Fruit fly (Drosophila melanogaster) Kc167 (cell line): ENCODE measurements around the gene CG7914.

Experiments
- Myc ChIP-seq: fragments of >200 bp; optimal IDR thresholded peaks from 2 replicates; lab custom pipeline; 2017; ENCODE audit warnings: missing external identifiers
- Sin3A ChIP-seq: fragments of >200 bp; optimal IDR thresholded peaks from 2 replicates; lab custom pipeline; 2018; ENCODE audit warnings: missing external identifiers
- h ChIP-seq: fragments of >200 bp; optimal IDR thresholded peaks from 3 replicates; lab custom pipeline; 2018; ENCODE audit warnings: missing external identifiers
- insv ChIP-seq: fragments of >200 bp; optimal IDR thresholded peaks from 3 replicates; lab custom pipeline; 2018; ENCODE audit warnings: missing external identifiers
- psq ChIP-seq: fragments of >200 bp; optimal IDR thresholded peaks from 2 replicates; lab custom pipeline; 2017; ENCODE audit warnings: missing external identifiers
- ttk ChIP-seq: sonication (Bioruptor generic); optimal IDR thresholded peaks from 2 replicates; lab custom pipeline; 2017; ENCODE audit warnings: missing external identifiers

Gene CG7914

DNA sequence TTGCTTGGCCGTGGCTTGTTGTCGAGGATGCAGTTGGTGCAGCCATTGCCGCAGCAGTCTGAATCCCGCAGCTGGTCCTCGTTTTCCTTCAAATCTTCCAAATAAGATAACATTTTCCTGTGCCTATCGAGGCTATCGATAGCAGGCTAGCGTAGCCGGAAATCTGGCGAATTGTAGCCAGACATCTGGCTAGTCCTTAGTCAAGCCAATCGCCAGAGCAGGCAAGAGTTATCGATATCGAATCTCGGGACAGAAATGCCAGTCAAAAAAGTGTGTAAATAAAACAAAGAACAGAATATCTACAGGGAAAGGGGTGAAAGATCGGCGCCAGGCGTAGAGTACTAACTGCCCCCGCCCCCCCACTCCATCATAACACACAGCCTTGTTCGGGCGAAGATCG, at the start of gene CG7914, which contains the start of gene CG14194:
CG7914 (minus strand) TSS at position 113 of the 400 bp plus-strand sequence.
CG14194 (plus strand) TSS at position 220 of the 400 bp plus-strand sequence.
- TF ChIP-seq psq (lab: Kevin White, UChicago): no peak
- no peak for TF ChIP-seq Sin3A (lab: Kevin White, UChicago)
- no peak for TF ChIP-seq h
- TF ChIP-seq Myc (lab: Kevin White, UChicago): no peak
- no peak for TF ChIP-seq ttk
- no peak for TF ChIP-seq insv (lab: Kevin White, UChicago)

DNA sequence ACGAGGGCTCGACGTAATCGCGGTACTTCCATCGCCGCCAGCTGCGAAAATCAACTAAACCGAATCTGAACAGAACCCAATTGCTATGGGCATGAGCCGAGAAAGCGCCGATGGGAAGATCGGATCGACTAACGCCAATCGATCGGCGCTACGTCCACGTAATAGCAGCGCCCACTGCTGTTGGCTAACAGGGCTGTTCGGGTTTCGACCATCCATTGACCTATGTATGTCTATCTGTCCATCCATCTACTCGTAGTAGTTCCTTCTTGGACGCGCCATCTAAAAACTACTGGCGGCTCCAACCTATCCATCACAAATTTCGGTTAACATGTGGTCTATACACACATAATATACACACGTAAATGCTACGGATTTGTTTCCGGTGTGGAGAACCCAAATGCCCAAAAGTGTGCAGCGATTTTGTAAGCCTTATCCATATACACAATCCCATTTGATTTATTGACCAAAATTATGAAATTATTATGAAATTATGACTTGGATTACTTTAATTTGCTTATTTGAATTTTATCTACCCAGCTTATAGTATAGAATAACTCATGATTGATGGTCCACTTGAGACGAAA, 48.6 kb upstream of the CG7914 start, which contains the start of gene CG14196:
CG14196 (minus strand) TSS at position 51 of the 584 bp plus-strand sequence.
- TF ChIP-seq ttk (no peak), h (no peak)

DNA sequence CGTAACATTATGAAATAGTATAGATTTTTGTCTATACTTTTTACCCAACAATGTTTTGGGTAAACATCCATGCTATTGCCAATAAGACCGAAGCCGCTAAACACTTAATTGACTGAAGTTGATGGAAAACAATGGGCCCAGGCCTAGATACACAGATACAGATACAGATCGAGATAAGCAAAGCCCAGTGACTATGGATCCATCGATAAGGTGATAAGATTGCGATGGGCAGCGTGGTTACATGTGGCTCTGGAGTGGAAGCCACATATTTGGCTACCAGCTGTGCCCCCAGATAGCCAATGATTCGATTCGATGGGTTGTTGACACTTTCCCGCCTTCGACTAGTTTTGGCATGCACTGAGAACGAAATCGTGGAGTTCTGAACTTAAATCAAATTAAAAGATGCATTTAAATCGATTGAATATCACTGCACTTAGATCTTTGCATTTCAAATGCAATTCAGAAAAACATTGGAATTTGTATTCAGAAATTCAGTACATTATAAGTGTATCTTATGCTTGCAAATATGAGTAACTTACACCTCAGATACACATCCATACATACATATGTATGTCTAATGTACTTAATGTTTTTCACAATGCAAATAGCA, 47.1 kb upstream of the CG7914 start:
- TF ChIP-seq ttk: no peak
- TF ChIP-seq Myc (lab: Kevin White, UChicago): no peak
- no peak for TF ChIP-seq Sin3A (lab: Kevin White, UChicago)
- no peak for TF ChIP-seq h
- TF ChIP-seq psq (lab: Kevin White, UChicago): no peak
- no peak for TF ChIP-seq insv (lab: Kevin White, UChicago)

DNA sequence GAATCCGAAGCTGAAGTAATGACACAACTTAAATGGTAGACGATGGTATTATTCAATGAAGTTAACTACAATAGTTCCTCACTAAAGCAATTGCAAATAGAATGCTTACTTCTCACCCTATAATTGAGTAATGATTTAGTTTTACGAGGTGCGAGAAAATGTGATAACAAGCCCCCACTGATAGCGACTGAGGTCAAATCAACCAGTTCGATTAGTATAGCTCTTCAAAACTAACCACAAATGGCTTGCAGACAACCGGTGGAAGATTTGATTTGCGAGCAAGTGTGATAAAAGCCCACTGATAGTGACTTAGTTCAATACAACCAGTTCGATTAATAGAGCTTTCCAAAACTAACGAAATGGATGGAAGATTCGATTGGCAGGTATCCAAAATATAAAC, 46.1 kb upstream of the CG7914 start:
- TF ChIP-seq h (no peak), Myc (lab: Kevin White, UChicago) (no peak), Sin3A (lab: Kevin White, UChicago) (no peak), psq (lab: Kevin White, UChicago) (no peak), ttk (no peak), insv (lab: Kevin White, UChicago) (no peak)

DNA sequence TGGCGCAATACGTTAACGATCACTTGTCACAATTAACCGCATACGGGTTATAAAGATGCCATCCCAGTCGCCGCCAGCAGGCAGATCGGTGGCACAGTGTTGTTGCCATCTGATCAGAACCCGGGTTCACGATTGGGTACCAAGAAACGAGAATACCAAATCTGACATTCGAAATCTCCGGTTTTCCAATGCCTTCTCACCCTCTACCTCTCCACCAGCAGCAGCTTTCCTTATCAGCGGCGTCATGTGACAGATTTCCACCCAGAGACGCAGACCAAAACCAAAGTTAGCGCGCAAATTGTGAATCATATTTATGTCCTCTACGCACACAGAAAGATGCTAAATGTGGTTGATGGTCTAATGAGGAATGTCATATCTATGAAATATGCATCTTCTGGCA, 45.4 kb upstream of the CG7914 start:
- TF ChIP-seq ttk: no peak
- TF ChIP-seq insv (lab: Kevin White, UChicago): no peak
- no peak for TF ChIP-seq h
- TF ChIP-seq Myc (lab: Kevin White, UChicago): no peak
- no peak for TF ChIP-seq psq (lab: Kevin White, UChicago)
- no peak for TF ChIP-seq Sin3A (lab: Kevin White, UChicago)

DNA sequence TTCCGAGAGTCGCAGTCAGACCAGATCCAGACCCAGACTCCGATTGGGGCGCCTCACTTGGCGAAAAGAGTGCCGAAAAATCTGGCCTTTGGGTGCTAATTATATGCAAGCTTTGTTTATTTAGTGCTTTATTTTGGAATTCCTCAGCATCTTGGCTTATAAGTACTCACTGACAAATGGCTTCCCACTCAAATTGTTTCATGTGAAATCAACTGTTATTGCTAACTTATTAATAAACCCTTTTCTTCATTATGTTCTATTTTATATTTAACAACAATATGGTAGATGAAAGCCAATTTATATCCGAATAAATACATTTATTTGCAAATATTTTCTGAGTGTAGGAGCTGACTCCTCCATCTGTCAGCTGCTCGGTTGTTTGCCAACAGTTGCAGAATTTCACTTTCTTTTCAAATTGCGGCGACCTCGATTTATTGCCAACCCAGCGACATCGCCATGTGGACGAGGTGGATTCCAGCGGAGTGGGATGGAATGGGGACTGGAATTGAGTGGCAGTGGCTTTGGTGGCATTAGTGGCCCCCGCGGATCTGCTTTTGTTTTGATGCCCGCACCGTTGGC, 36.7 kb upstream of the CG7914 start:
- TF ChIP-seq insv (lab: Kevin White, UChicago): no peak
- TF ChIP-seq Sin3A (lab: Kevin White, UChicago): no peak
- TF ChIP-seq Myc (lab: Kevin White, UChicago): no peak
- TF ChIP-seq h: no peak
- no peak for TF ChIP-seq psq (lab: Kevin White, UChicago)
- no peak for TF ChIP-seq ttk

DNA sequence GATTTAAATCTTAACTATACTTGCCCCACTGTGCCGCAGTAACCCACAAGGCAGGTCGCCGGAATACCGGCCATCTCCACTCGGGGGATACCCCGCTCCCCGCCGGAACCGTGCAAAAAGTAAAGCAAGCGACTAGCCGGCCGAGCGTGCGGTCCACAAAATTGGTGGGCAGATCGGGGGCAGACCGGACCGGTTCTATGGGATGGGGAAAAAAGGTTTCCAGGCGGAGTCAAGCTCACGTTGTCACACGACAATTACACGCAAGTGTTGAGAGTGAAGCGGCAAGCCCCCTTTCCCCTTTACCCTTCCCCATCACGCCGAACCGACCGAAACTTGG, 32.0 kb upstream of the CG7914 start:
- TF ChIP-seq insv (lab: Kevin White, UChicago) (no peak), Sin3A (lab: Kevin White, UChicago) (no peak), h (no peak)

DNA sequence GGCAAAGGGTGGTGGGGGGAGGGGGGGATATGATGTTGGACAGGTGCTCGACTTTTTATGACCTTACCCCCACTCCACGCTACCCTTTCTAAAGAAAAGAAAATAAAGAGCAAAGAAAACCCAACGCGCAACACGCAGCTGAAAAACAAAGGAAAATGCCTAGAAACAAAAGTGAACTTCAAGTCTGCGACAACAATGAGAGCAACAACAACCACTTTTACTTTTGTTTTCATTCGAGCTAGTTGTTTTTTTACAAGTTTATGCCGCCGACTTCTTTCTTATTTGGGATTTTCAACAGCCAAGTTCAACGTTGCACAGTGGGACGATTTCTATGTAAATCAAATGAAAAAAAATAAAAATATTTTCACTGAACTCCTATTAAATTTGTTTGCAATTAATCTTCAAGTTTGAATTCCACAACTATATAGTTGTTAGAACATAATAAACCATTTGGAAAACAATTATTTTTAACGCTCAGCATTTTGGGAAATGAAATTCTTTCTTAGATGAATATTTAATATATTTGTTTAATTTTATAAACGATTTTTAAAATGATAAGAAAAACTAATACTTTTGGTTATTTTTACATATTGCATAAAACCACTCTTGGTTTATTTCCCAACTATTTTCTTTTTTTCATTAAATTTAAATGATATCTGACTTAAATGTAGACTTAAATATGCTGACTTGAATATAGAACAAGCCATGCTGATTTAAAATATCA, 31.5 kb upstream of the CG7914 start:
- TF ChIP-seq Myc (lab: Kevin White, UChicago) (no peak), h (no peak), Sin3A (lab: Kevin White, UChicago) (no peak), ttk (no peak), psq (lab: Kevin White, UChicago) (no peak), insv (lab: Kevin White, UChicago) (no peak)

DNA sequence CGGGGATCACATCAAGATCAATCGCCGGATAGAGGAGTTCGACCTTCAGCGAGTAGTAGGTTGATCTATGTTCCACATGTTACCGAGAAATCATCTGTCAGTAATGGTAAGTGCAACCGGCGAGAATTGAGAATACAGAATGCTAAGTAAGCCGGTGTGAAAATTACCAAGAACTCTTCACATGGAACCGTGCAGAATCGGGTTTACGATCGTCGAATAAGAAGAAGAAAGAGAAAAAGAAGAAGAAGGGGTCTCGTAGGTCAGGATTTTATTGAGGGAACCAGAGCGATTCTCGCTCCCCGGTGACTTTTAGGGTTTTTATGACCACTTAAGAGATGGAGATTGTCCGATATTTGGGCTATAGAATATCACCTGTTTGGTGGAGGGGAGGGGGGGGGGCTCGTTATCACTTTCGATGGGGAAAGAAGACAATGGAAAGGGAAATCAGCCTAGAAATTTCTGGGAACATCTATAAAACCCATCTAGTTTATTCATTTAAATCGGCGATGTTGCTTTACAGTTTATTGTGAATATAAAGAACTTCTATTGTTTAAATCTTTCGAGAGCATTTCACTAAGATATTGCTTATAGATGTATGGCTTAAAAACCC, 27.8 kb upstream of the CG7914 start:
- TF ChIP-seq Sin3A (lab: Kevin White, UChicago) (no peak), psq (lab: Kevin White, UChicago) (no peak), h (no peak), ttk (no peak), insv (lab: Kevin White, UChicago) (no peak), Myc (lab: Kevin White, UChicago) (no peak)

DNA sequence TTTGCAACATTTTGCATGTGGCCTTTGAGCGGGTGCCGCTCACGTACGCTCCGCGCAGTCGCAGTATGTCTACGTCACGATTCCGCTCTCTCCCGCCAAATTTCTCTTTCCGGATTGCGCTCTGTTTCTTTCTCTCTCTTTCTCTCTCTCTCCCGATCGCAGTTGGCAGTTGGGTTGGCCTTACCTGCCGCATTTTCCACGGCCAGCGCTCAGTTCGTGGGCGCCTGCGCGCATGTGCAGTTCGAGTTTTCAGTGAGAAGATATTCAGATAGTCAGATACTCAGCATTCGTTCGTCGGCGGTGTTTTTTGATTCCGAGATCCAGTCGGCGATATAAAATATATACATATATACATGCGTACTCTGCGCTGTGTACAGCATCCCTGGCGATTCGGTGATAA, 27.2 kb upstream of the CG7914 start, which contains the start of gene CG7884:
CG7884 (plus strand) TSS at position 208 of the 400 bp plus-strand sequence.
- no peak for TF ChIP-seq Sin3A (lab: Kevin White, UChicago)
- no peak for TF ChIP-seq h
- no peak for TF ChIP-seq Myc (lab: Kevin White, UChicago)
- no peak for TF ChIP-seq ttk
- TF ChIP-seq psq (lab: Kevin White, UChicago): no peak
- no peak for TF ChIP-seq insv (lab: Kevin White, UChicago)

DNA sequence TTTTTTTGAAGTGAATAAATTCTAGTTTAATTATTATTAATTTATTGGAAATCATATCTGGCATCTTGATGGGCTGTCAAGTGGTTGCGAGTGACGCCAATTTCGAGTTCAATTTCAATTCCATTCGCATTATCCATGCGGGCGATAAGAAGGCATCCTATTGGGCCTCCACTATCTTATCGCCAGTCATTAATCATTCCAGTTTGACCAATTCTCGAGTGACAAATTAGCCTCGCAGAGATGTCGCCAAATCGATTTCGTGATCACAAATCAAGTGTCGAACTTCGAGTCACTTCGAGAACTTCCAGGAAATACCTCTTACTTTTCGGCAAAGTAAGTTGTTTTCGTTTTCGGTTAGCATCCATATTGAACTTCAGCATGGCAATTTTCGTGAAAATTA, 23.4 kb upstream of the CG7914 start:
- TF ChIP-seq insv (lab: Kevin White, UChicago) (no peak), h (no peak), ttk (no peak), Sin3A (lab: Kevin White, UChicago) (no peak), psq (lab: Kevin White, UChicago) (no peak), Myc (lab: Kevin White, UChicago) (no peak)

DNA sequence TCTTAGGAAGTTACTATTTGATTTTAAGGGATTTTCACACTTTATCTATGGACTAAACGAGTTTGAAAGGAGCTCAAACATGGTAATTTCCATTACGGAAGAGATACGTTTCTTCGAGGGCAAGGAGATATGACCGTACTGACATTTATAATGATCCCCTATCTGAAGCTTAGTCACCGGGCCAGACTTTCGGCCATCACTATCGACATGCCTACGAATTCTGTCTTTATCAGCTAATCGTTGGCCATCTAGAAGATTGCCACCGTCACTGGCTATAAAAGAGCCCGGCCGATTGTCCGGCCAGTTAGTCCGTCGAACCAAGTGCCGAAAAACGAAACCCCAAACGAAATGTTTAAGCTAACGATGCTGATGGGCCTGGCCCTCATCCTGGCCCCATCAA, 22.0 kb upstream of the CG7914 start, which contains the start of gene Muc18B:
Muc18B (plus strand) TSS at position 301 of the 400 bp plus-strand sequence.
- no peak for TF ChIP-seq ttk
- TF ChIP-seq psq (lab: Kevin White, UChicago): no peak
- no peak for TF ChIP-seq Myc (lab: Kevin White, UChicago)
- no peak for TF ChIP-seq Sin3A (lab: Kevin White, UChicago)
- no peak for TF ChIP-seq h
- no peak for TF ChIP-seq insv (lab: Kevin White, UChicago)
